Fruit fly (Drosophila melanogaster) whole organism, embryonic: ENCODE results near the gene CG14367.

Source experiments
- CG14860 ChIP-seq: fragments of 200-800 bp; sonication (Bioruptor generic); IDR thresholded peaks from 3 replicates; pipeline ENCODE4 v1.3.6; 2022; ENCODE audit warnings: missing biosample characterization, missing genetic modification characterization; ENCODE audit not compliant: partially characterized antibody
- CG30431 ChIP-seq: fragments of 200-800 bp; sonication (Bioruptor generic); optimal IDR thresholded peaks from 2 replicates; lab custom pipeline; 2017; ENCODE audit warnings: missing biosample characterization, missing genetic modification characterization
- ap ChIP-seq: fragments of 200-800 bp; sonication (Bioruptor generic); IDR thresholded peaks from 2 replicates; pipeline ENCODE4 v1.3.6; 2022; ENCODE audit warnings: missing biosample characterization, missing genetic modification characterization
- bbx ChIP-seq: fragments of 200-800 bp; sonication (Bioruptor generic); IDR thresholded peaks from 2 replicates; pipeline ENCODE4 v1.3.6; 2022; ENCODE audit warnings: missing biosample characterization, missing genetic modification characterization; ENCODE audit not compliant: partially characterized antibody
- sqz ChIP-seq: fragments of 200-800 bp; sonication (Bioruptor generic); optimal IDR thresholded peaks from 3 replicates; lab custom pipeline; 2018; ENCODE audit warnings: missing biosample characterization, mild to moderate bottlenecking, missing genetic modification characterization
- sr ChIP-seq: fragments of 200-800 bp; sonication (Bioruptor generic); IDR thresholded peaks from 3 replicates; pipeline ENCODE4 v1.3.6; 2022; ENCODE audit warnings: missing biosample characterization, missing genetic modification characterization

- TF ChIP-seq sr (GFP tag; lab: Robert Waterston, UW): no peak
- TF ChIP-seq ap (GFP tag; lab: Robert Waterston, UW): no peak
- no peak for TF ChIP-seq sqz (GFP tag; lab: Kevin White, UChicago)
- no peak for TF ChIP-seq CG14860 (GFP tag; lab: Robert Waterston, UW)
- TF ChIP-seq bbx (GFP tag; lab: Robert Waterston, UW): no peak
- TF ChIP-seq CG30431 (GFP tag; lab: Kevin White, UChicago): no peak
Measured at dm6 chr3R:13665992-13666391, 27.9 kb upstream of the CG14367 start.
